Worm (Caenorhabditis elegans) whole organism, L4/young adult: ENCODE measurements around the gene arrd-18.

Experiments used
- W03F9.2 ChIP-seq: fragments of 150-350 bp; optimal IDR thresholded peaks from 2 replicates; lab custom pipeline; 2014; ENCODE audit warnings: missing biosample characterization, missing genetic modification characterization
- dao-5 ChIP-seq: sonication (generic microtip); optimal IDR thresholded peaks from 2 replicates; lab custom pipeline; 2016; ENCODE audit warnings: missing genotype, missing genetic modification characterization, moderate library complexity, missing compliant biosample characterization

DNA sequence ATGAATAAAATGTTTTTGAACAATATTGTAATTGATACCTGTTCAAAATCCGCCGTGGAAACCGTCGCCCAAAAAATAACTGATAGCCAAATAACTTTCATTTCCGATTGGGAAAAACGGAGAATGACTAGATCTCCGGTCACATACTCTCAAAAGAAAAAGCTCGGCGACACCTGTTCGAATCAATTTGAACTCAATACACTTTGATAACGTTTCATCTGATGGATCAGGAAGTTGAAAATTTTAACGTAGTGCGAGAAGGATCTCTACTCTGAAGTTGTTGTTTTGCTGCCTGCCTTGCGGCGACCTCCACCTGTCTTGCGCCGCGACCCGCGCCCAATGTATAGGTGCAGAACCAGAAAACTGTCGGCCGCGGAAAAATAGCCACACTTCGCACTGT is 38.8 kb downstream of the arrd-18 start, which contains the start of gene T28A11.20:
- TF ChIP-seq dao-5 (tag; lab: Kevin White, UChicago) (no peak), W03F9.2 (tag; lab: Kevin White, UChicago) (no peak)
